Fruit fly (Drosophila melanogaster): ENCODE measurements around the gene jumu.
A peak's percentile ranks its signal among the peaks of the same experiment; 100 is the strongest.

Gene jumu

dm6 chr3R:10349987-10350386 is at the start of gene jumu (continued):
- TF ChIP-seq CG11247 (GFP tag; IDR thresholded peaks at IDR 0.05) (no peak), Neu2 (GFP tag; optimal IDR thresholded peaks at IDR 0.05; ENCODE audit: borderline replicate concordance) (no peak), danr (GFP tag; IDR thresholded peaks at IDR 0.05) (no peak), Fer2 (tag; optimal IDR thresholded peaks at IDR 0.05) (no peak), zen2 (GFP tag; IDR thresholded peaks at IDR 0.05; ENCODE audit: partially characterized antibody) (no peak), hth (optimal IDR thresholded peaks at IDR 0.05) (no peak), crol (GFP tag; IDR thresholded peaks at IDR 0.05) (no peak), CG14710 (tag; optimal IDR thresholded peaks at IDR 0.05) (peak; percentile 84), dmrt11E (tag; optimal IDR thresholded peaks at IDR 0.05) (no peak), cas (GFP tag; IDR thresholded peaks at IDR 0.05) (no peak), stc (GFP tag; IDR thresholded peaks at IDR 0.05) (no peak), ERR (GFP tag; optimal IDR thresholded peaks at IDR 0.05) (peak; percentile 7), Dip3 (GFP tag; optimal IDR thresholded peaks at IDR 0.05) (no peak), fu2 (GFP tag; optimal IDR thresholded peaks at IDR 0.05) (no peak), chinmo (GFP tag; IDR thresholded peaks at IDR 0.05; ENCODE audit: partially characterized antibody) (no peak), chn (GFP tag; optimal IDR thresholded peaks at IDR 0.05) (no peak), CG13424 (tag; optimal IDR thresholded peaks at IDR 0.05) (peak; percentile 16), org-1 (GFP tag; optimal IDR thresholded peaks at IDR 0.05) (no peak), knrl (GFP tag; IDR thresholded peaks at IDR 0.05; ENCODE audit: partially characterized antibody) (no peak), Mrtf (GFP tag; IDR thresholded peaks at IDR 0.05) (no peak), tll (GFP tag; optimal IDR thresholded peaks at IDR 0.05) (no peak), D19A (tag; optimal IDR thresholded peaks at IDR 0.05) (peak; percentile 9), CG5180 (GFP tag; optimal IDR thresholded peaks at IDR 0.05) (no peak), CG15696 (tag; optimal IDR thresholded peaks at IDR 0.05) (peak; percentile 21), Hr51 (GFP tag; optimal IDR thresholded peaks at IDR 0.05) (peak in 1 of 2 experiments; percentile 31), bsh (GFP tag; optimal IDR thresholded peaks at IDR 0.05) (no peak), tap (tag; optimal IDR thresholded peaks at IDR 0.05) (no peak), CG11093 (GFP tag; IDR thresholded peaks at IDR 0.05) (no peak), trh (GFP tag; optimal IDR thresholded peaks at IDR 0.05) (no peak), br (optimal IDR thresholded peaks at IDR 0.05) (no peak), CG4282 (GFP tag; optimal IDR thresholded peaks at IDR 0.05) (peak; percentile 13), CG15073 (GFP tag; optimal IDR thresholded peaks at IDR 0.05) (no peak), CG17361 (GFP tag; IDR thresholded peaks at IDR 0.05) (no peak), CG7839 (tag; optimal IDR thresholded peaks at IDR 0.05) (peak; percentile 22), zen (tag; optimal IDR thresholded peaks at IDR 0.05) (peak; percentile 35), HLH3B (GFP tag; IDR thresholded peaks at IDR 0.05) (no peak), hkb (optimal IDR thresholded peaks at IDR 0.05) (peak; percentile 18), hkb (GFP tag; IDR thresholded peaks at IDR 0.05) (no peak), ATbp (GFP tag; optimal IDR thresholded peaks at IDR 0.05) (no peak), CG4707 (GFP tag; optimal IDR thresholded peaks at IDR 0.05) (no peak), sc (optimal IDR thresholded peaks at IDR 0.05) (no peak), sc (GFP tag; optimal IDR thresholded peaks at IDR 0.05) (no peak), CG10321 (GFP tag; IDR thresholded peaks at IDR 0.05) (no peak), CG1529 (GFP tag; optimal IDR thresholded peaks at IDR 0.05) (no peak), CG10147 (GFP tag; optimal IDR thresholded peaks at IDR 0.05) (peak; percentile 19), CG32532 (GFP tag; IDR thresholded peaks at IDR 0.05) (no peak), CHES-1-like (GFP tag; optimal IDR thresholded peaks at IDR 0.05) (no peak), ranshi (GFP tag; IDR thresholded peaks at IDR 0.05) (no peak), wor (GFP tag; IDR thresholded peaks at IDR 0.05) (no peak), CG3726 (GFP tag; IDR thresholded peaks at IDR 0.05) (no peak), Mad (GFP tag; optimal IDR thresholded peaks at IDR 0.05) (peak; percentile 46), bcd (GFP tag; optimal IDR thresholded peaks at IDR 0.05) (peak; percentile 20)
